Worm (Caenorhabditis elegans) whole organism, L4 larva: ENCODE measurements around the gene tbc-13.

Experiments used
- D1046.2 ChIP-seq: fragments of 200-800 bp; sonication (Bioruptor generic); IDR thresholded peaks from 2 replicates; pipeline ENCODE4 v1.3.6; 2022; ENCODE audit warnings: missing genetic modification characterization, missing compliant biosample characterization
- F37D6.2 ChIP-seq: sonication (generic microtip); optimal IDR thresholded peaks from 2 replicates; lab custom pipeline; 2016; ENCODE audit warnings: mild to moderate bottlenecking, missing genetic modification characterization, missing compliant biosample characterization
- Y75B8A.6 ChIP-seq: fragments of 200-800 bp; sonication (Bioruptor generic); IDR thresholded peaks from 2 replicates; pipeline ENCODE4 v1.3.6; 2022; ENCODE audit warnings: missing genetic modification reagents, missing genetic modification characterization, missing compliant biosample characterization
- aha-1 ChIP-seq: fragments of 150-350 bp; peaks from one replicate; lab custom pipeline; 2014; ENCODE audit warnings: missing biosample characterization, missing genetic modification characterization
- ama-1 ChIP-seq: fragments of 150-350 bp; optimal IDR thresholded peaks from 2 replicates; lab custom pipeline; 2014; ENCODE audit warnings: inconsistent platforms, mixed read lengths
- arid-1 ChIP-seq: fragments of 200-800 bp; sonication (Bioruptor generic); conservative IDR thresholded peaks from 2 replicates; pipeline ENCODE4 v1.3.6; 2022; ENCODE audit warnings: missing genetic modification reagents, missing genetic modification characterization, missing compliant biosample characterization
- ceh-28 ChIP-seq: fragments of 150-350 bp; optimal IDR thresholded peaks from 2 replicates; lab custom pipeline; 2014; ENCODE audit warnings: missing biosample characterization, missing genetic modification reagents, missing genetic modification characterization
- ceh-32 ChIP-seq: sonication (generic microtip); optimal IDR thresholded peaks from 2 replicates; lab custom pipeline; 2016; ENCODE audit warnings: mild to moderate bottlenecking, missing genetic modification characterization, missing compliant biosample characterization; ENCODE audit not compliant: poor library complexity
- ceh-62 ChIP-seq: sonication (generic microtip); optimal IDR thresholded peaks from 2 replicates; lab custom pipeline; 2017; ENCODE audit warnings: missing biosample characterization, missing genetic modification characterization
- ceh-82 ChIP-seq: sonication (generic microtip); optimal IDR thresholded peaks from 2 replicates; lab custom pipeline; 2017; ENCODE audit warnings: missing biosample characterization, missing genetic modification characterization
- ces-1 ChIP-seq: fragments of 150-350 bp; sonication (generic microtip); optimal IDR thresholded peaks from 4 replicates; lab custom pipeline; 2014; ENCODE audit warnings: missing biosample characterization, missing genetic modification reagents, missing genetic modification characterization
- daf-12 ChIP-seq: fragments of 150-350 bp; optimal IDR thresholded peaks from 2 replicates; lab custom pipeline; 2014; ENCODE audit warnings: missing biosample characterization, missing genetic modification reagents, missing genetic modification characterization
- daf-16 ChIP-seq, 3 experiments: sonication (generic microtip); optimal IDR thresholded peaks; 2 replicates each; lab custom pipeline; 2016 to 2017; ENCODE audit warnings: missing genetic modification characterization in 3 of 3, missing genetic modification reagents in 3 of 3, mild to moderate bottlenecking in 2 of 3, missing compliant biosample characterization in 2 of 3, missing biosample characterization in 1 of 3, moderate library complexity in 1 of 3
- dmd-6 ChIP-seq: fragments of 200-800 bp; sonication (Bioruptor generic); IDR thresholded peaks from 2 replicates; pipeline ENCODE4 v1.3.6; 2022; ENCODE audit warnings: missing genetic modification reagents, missing genetic modification characterization, missing compliant biosample characterization
- dve-1 ChIP-seq: sonication (generic microtip); optimal IDR thresholded peaks from 2 replicates; lab custom pipeline; 2017; ENCODE audit warnings: antibody characterized with exemption, mild to moderate bottlenecking, missing genetic modification characterization, missing compliant biosample characterization; ENCODE audit not compliant: insufficient read depth
- egl-43 ChIP-seq: fragments of 200-800 bp; sonication (Bioruptor generic); IDR thresholded peaks from 2 replicates; pipeline ENCODE4 v1.3.6; 2022; ENCODE audit warnings: missing genetic modification reagents, missing genetic modification characterization, missing compliant biosample characterization
- fkh-10 ChIP-seq: fragments of 150-350 bp; optimal IDR thresholded peaks from 2 replicates; lab custom pipeline; 2014; ENCODE audit warnings: missing biosample characterization, missing genetic modification reagents, missing genetic modification characterization
- gei-8 ChIP-seq: fragments of 200-800 bp; sonication (Bioruptor generic); optimal IDR thresholded peaks from 2 replicates; lab custom pipeline; 2018; ENCODE audit warnings: mild to moderate bottlenecking, missing genetic modification characterization, missing compliant biosample characterization
- hif-1 ChIP-seq, 2 experiments: sonication (generic microtip); optimal IDR thresholded peaks; 2 replicates each; lab custom pipeline; 2016 to 2017; ENCODE audit warnings: missing compliant biosample characterization in 2 of 2, missing genetic modification characterization in 2 of 2, missing genetic modification reagents in 2 of 2, missing genotype in 2 of 2, mild to moderate bottlenecking in 1 of 2
- hlh-11 ChIP-seq: fragments of 200-800 bp; sonication (Bioruptor generic); optimal IDR thresholded peaks from 2 replicates; lab custom pipeline; 2018; ENCODE audit warnings: mild to moderate bottlenecking, missing genetic modification characterization, missing compliant biosample characterization
- hlh-30 ChIP-seq: sonication (generic microtip); optimal IDR thresholded peaks from 2 replicates; lab custom pipeline; 2017; ENCODE audit warnings: antibody characterized with exemption, mild to moderate bottlenecking, missing genetic modification characterization, missing compliant biosample characterization; ENCODE audit not compliant: insufficient read depth
- lin-1 ChIP-seq: fragments of 200-800 bp; sonication (Bioruptor generic); IDR thresholded peaks from 2 replicates; pipeline ENCODE4 v1.3.6; 2022; ENCODE audit warnings: missing genetic modification reagents, missing genetic modification characterization, missing compliant biosample characterization
- lin-29 ChIP-seq: fragments of 200-800 bp; sonication (Bioruptor generic); IDR thresholded peaks from 2 replicates; pipeline ENCODE4 v1.3.6; 2022; ENCODE audit warnings: missing genetic modification reagents, missing genetic modification characterization, missing compliant biosample characterization
- lsy-2 ChIP-seq, 2 experiments: fragments of 150-350 bp in 1 of 2; sonication (generic microtip) in 1 of 2; optimal IDR thresholded peaks; 2 replicates each; lab custom pipeline; 2014 to 2017; ENCODE audit warnings: missing biosample characterization in 2 of 2, missing genetic modification characterization in 2 of 2
- mdt-29 ChIP-seq: fragments of 200-800 bp; sonication (Bioruptor generic); IDR thresholded peaks from 2 replicates; pipeline ENCODE4 v1.3.6; 2022; ENCODE audit warnings: missing genetic modification reagents, missing genetic modification characterization, missing compliant biosample characterization
- mes-2 ChIP-seq: sonication (generic microtip); optimal IDR thresholded peaks from 2 replicates; lab custom pipeline; 2016; ENCODE audit warnings: missing genotype, mild to moderate bottlenecking, missing genetic modification characterization, missing compliant biosample characterization; ENCODE audit not compliant: poor library complexity, severe bottlenecking
- mxl-3 ChIP-seq: fragments of 200-800 bp; sonication (Bioruptor generic); optimal IDR thresholded peaks from 2 replicates; lab custom pipeline; 2018; ENCODE audit warnings: mild to moderate bottlenecking, missing genetic modification characterization, missing compliant biosample characterization
- nhr-102 ChIP-seq: sonication (generic microtip); optimal IDR thresholded peaks from 2 replicates; lab custom pipeline; 2016; ENCODE audit warnings: mild to moderate bottlenecking, missing genetic modification characterization, moderate library complexity, missing compliant biosample characterization
- nhr-11 ChIP-seq: fragments of 150-350 bp; optimal IDR thresholded peaks from 2 replicates; lab custom pipeline; 2014; ENCODE audit warnings: missing biosample characterization, missing genetic modification characterization
- nhr-28 ChIP-seq: fragments of 150-350 bp; optimal IDR thresholded peaks from 2 replicates; lab custom pipeline; 2014; ENCODE audit warnings: missing biosample characterization, missing genetic modification characterization
- nhr-41 ChIP-seq: fragments of 200-800 bp; sonication (Bioruptor generic); IDR thresholded peaks from 2 replicates; pipeline ENCODE4 v1.3.6; 2022; ENCODE audit warnings: missing genetic modification reagents, missing genetic modification characterization, missing compliant biosample characterization
- nhr-48 ChIP-seq: sonication (generic microtip); optimal IDR thresholded peaks from 2 replicates; lab custom pipeline; 2016; ENCODE audit warnings: mild to moderate bottlenecking, missing genetic modification characterization, missing compliant biosample characterization
- nhr-77 ChIP-seq: fragments of 150-350 bp; optimal IDR thresholded peaks from 2 replicates; lab custom pipeline; 2014; ENCODE audit warnings: missing biosample characterization, missing genetic modification characterization
- pha-4 ChIP-seq, 2 experiments: fragments of 150-350 bp in 1 of 2; fragments of 200-800 bp in 1 of 2; sonication (Bioruptor generic) in 1 of 2; IDR thresholded peaks in 1 of 2; optimal IDR thresholded peaks in 1 of 2; 2 replicates each; pipeline versions ENCODE4 v1.3.6 to Lab custom; 2014 to 2022; ENCODE audit warnings: missing genetic modification characterization in 2 of 2, missing genetic modification reagents in 2 of 2, missing biosample characterization in 1 of 2, missing compliant biosample characterization in 1 of 2
- php-3 ChIP-seq: fragments of 200-800 bp; sonication (Bioruptor generic); IDR thresholded peaks from 2 replicates; pipeline ENCODE4 v1.3.6; 2022; ENCODE audit warnings: missing genetic modification reagents, missing genetic modification characterization, missing compliant biosample characterization
- pqm-1 ChIP-seq: sonication (generic microtip); optimal IDR thresholded peaks from 2 replicates; lab custom pipeline; 2017; ENCODE audit warnings: missing biosample characterization, missing genetic modification characterization
- rbr-2 ChIP-seq: sonication (generic microtip); optimal IDR thresholded peaks from 2 replicates; lab custom pipeline; 2016; ENCODE audit warnings: missing genotype, missing genetic modification characterization, missing compliant biosample characterization
- saeg-2 ChIP-seq: fragments of 200-800 bp; sonication (Bioruptor generic); IDR thresholded peaks from 2 replicates; pipeline ENCODE4 v1.3.6; 2022; ENCODE audit warnings: missing genetic modification reagents, missing genetic modification characterization, missing compliant biosample characterization
- snpc-1.2 ChIP-seq: fragments of 200-800 bp; sonication (Bioruptor generic); IDR thresholded peaks from 2 replicates; pipeline ENCODE4 v1.3.6; 2022; ENCODE audit warnings: missing genetic modification reagents, missing genetic modification characterization, missing compliant biosample characterization
- tra-1 ChIP-seq: fragments of 200-800 bp; sonication (Bioruptor generic); IDR thresholded peaks from 2 replicates; pipeline ENCODE4 v1.3.6; 2022; ENCODE audit warnings: missing genetic modification reagents, missing genetic modification characterization, missing compliant biosample characterization
- unc-130 ChIP-seq: sonication (generic microtip); optimal IDR thresholded peaks from 2 replicates; lab custom pipeline; 2016; ENCODE audit warnings: missing genetic modification reagents, missing genetic modification characterization, missing compliant biosample characterization
- vab-7 ChIP-seq: fragments of 200-800 bp; sonication (Bioruptor generic); IDR thresholded peaks from 2 replicates; pipeline ENCODE4 v1.3.6; 2022; ENCODE audit warnings: missing genetic modification reagents, missing genetic modification characterization, missing compliant biosample characterization

tbc-13 gene

DNA sequence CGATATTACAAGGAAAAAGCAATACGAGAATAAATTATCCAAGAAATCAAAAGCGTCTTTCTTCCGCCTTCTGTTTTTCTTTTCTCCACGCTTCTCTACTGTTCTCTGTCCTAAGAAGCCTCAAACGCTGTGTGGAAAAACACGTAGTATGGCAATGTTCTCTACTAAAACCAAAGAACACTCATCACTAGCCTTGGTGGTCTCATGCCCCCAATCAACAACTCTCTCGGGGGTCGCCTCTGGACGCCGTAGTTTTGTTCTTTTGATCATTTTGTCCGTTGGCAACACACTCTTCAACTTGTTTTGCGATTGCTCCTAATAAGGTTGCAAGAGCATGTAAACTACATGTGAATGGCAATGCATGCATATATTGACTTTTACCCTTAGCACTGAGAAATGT lies 32.5 kb downstream of the tbc-13 start (continued):
- TF ChIP-seq fkh-10: no peak
- no peak for TF ChIP-seq daf-12
- TF ChIP-seq ceh-28 (tag; lab: Kevin White, UChicago): no peak

- peak; percentile 21 for TF ChIP-seq nhr-11 (tag; lab: Kevin White, UChicago)
- TF ChIP-seq ces-1 (GFP tag; lab: Kevin White, UChicago): no peak
- no peak for TF ChIP-seq egl-43
- TF ChIP-seq dmd-6: peak; percentile 36
- TF ChIP-seq aha-1 (tag; lab: Kevin White, UChicago): peak; percentile 86
- no peak for TF ChIP-seq snpc-1.2 (GFP tag; lab: Robert Waterston, UW)
- no peak for TF ChIP-seq gei-8 (GFP tag; lab: Kevin White, UChicago)
- TF ChIP-seq tra-1 (GFP tag; lab: Robert Waterston, UW): 0 out of 2 replicates have a peak, but pooled peaks have one; percentile 62
- TF ChIP-seq hlh-30: peak; percentile 37
- TF ChIP-seq mdt-29 (GFP tag; lab: Robert Waterston, UW): no peak
- TF ChIP-seq daf-16 (GFP tag; optimal IDR thresholded peaks at IDR 0.05; lab: Kevin White, UChicago): no peak
- no peak for TF ChIP-seq daf-16 (tag; optimal IDR thresholded peaks at IDR 0.05; lab: Kevin White, UChicago)
- peak; percentile 23 for TF ChIP-seq ama-1 (lab: Kevin White, UChicago)
- 0 out of 2 replicates have a peak, but pooled peaks have one; percentile 11 for TF ChIP-seq Y75B8A.6 (GFP tag; lab: Robert Waterston, UW)
- peak; percentile 34 for TF ChIP-seq mes-2
- peak in 1 of 2 experiments; percentile 7 for TF ChIP-seq lsy-2 (tag; optimal IDR thresholded peaks at IDR 0.05; lab: Kevin White, UChicago)
Measured at ce11 chrX:12517886-12518285, 33.0 kb downstream of the tbc-13 start.

DNA sequence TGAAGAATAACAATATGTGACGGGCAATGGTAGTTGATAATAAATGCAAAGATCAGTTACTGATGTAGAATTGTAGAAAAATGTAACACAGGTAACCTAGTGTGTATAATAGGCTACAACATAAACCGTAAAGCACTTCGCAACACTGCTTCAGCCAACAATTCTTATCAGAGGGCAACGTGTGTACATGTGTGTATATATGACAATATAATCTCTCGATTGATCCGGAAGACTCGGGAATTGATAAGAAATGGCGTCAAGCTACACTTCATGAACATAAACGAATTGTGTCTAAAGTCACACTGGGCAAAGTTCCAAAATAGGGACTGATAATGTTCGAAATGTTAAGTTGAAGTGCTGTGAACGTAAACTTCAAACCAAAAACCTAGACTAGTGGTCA lies 33.6 kb downstream of the tbc-13 start:
- TF ChIP-seq nhr-41 (GFP tag; lab: Robert Waterston, UW): no peak
- TF ChIP-seq mdt-29 (GFP tag; lab: Robert Waterston, UW): 0 out of 2 replicates have a peak, but pooled peaks have one; percentile 60
- peak; percentile 76; the same call in 1 of the 2 replicates for TF ChIP-seq lin-1 (GFP tag; lab: Robert Waterston, UW)
- peak; percentile 81 for TF ChIP-seq dve-1
- TF ChIP-seq php-3 (GFP tag; lab: Robert Waterston, UW): peak; percentile 76
- TF ChIP-seq hlh-11 (tag; lab: Kevin White, UChicago): peak; percentile 62
- TF ChIP-seq lin-29 (GFP tag; lab: Robert Waterston, UW): no peak
- TF ChIP-seq dmd-6: peak; percentile 90
- peak; percentile 85 for TF ChIP-seq pqm-1
- TF ChIP-seq rbr-2 (tag; lab: Kevin White, UChicago): no peak
- TF ChIP-seq lsy-2 (tag; optimal IDR thresholded peaks at IDR 0.05; lab: Kevin White, UChicago): no peak
- peak; percentile 9 for TF ChIP-seq nhr-48 (tag; lab: Kevin White, UChicago)
- TF ChIP-seq ceh-62 (tag; lab: Kevin White, UChicago): no peak
- TF ChIP-seq nhr-28 (tag; lab: Kevin White, UChicago): peak; percentile 96
- TF ChIP-seq gei-8 (GFP tag; lab: Kevin White, UChicago): no peak
- no peak for TF ChIP-seq daf-16 (GFP tag; optimal IDR thresholded peaks at IDR 0.05; lab: Kevin White, UChicago)
- peak; percentile 93 for TF ChIP-seq daf-16 (tag; optimal IDR thresholded peaks at IDR 0.05; lab: Kevin White, UChicago)
- TF ChIP-seq hif-1 (tag; optimal IDR thresholded peaks at IDR 0.05; lab: Kevin White, UChicago): peak in 1 of 2 experiments; percentile 47
- peak; percentile 72 for TF ChIP-seq nhr-102 (tag; lab: Kevin White, UChicago)
- TF ChIP-seq mes-2: peak; percentile 16
- peak; percentile 26 for TF ChIP-seq mxl-3
- 0 out of 2 replicates have a peak, but pooled peaks have one; percentile 47 for TF ChIP-seq saeg-2 (GFP tag; lab: Robert Waterston, UW)
- TF ChIP-seq tra-1 (GFP tag; lab: Robert Waterston, UW): no peak
- peak; percentile 13 for TF ChIP-seq nhr-77 (tag; lab: Kevin White, UChicago)
- TF ChIP-seq hlh-30: peak; percentile 10

- TF ChIP-seq ceh-82 (no peak), unc-130 (no peak), vab-7 (GFP tag; lab: Robert Waterston, UW) (no peak), daf-12 (no peak), mdt-29 (GFP tag; lab: Robert Waterston, UW) (0 out of 2 replicates have a peak, but pooled peaks have one; percentile 31), F37D6.2 (tag; lab: Kevin White, UChicago) (no peak), ceh-62 (tag; lab: Kevin White, UChicago) (no peak), Y75B8A.6 (GFP tag; lab: Robert Waterston, UW) (no peak), pqm-1 (peak; percentile 6), dmd-6 (peak; percentile 54), ama-1 (lab: Kevin White, UChicago) (no peak), D1046.2 (no peak), egl-43 (no peak), dve-1 (no peak), pha-4 (GFP tag; IDR thresholded peaks at IDR 0.05; lab: Robert Waterston, UW) (no peak), pha-4 (tag; optimal IDR thresholded peaks at IDR 0.05; lab: Kevin White, UChicago) (peak; percentile 33), ceh-32 (tag; lab: Kevin White, UChicago) (no peak), arid-1 (GFP tag; lab: Robert Waterston, UW) (no peak)
Measured at ce11 chrX:12518982-12519381, 34.1 kb downstream of the tbc-13 start.
